Worm (Caenorhabditis elegans) whole organism, late embryonic: ENCODE measurements around the gene D1054.9.

ENCODE experiments used
- C08G9.2 ChIP-seq: sonication (generic microtip); optimal IDR thresholded peaks from 2 replicates; lab custom pipeline; 2016; ENCODE audit warnings: mild to moderate bottlenecking, missing genetic modification characterization, moderate library complexity, missing compliant biosample characterization
- C38D4.7 ChIP-seq: fragments of 200-800 bp; sonication (Bioruptor generic); optimal IDR thresholded peaks from 2 replicates; lab custom pipeline; 2018; ENCODE audit warnings: mild to moderate bottlenecking, missing genetic modification characterization, moderate library complexity, missing compliant biosample characterization
- F13H6.1 ChIP-seq: sonication (generic microtip); optimal IDR thresholded peaks from 2 replicates; lab custom pipeline; 2016; ENCODE audit warnings: missing genetic modification characterization, missing compliant biosample characterization
- K02D7.2 ChIP-seq: sonication (generic microtip); optimal IDR thresholded peaks from 2 replicates; lab custom pipeline; 2017; ENCODE audit warnings: mild to moderate bottlenecking, missing genetic modification characterization, missing compliant biosample characterization
- Y22D7AL.16 ChIP-seq: sonication (generic microtip); optimal IDR thresholded peaks from 2 replicates; lab custom pipeline; 2016; ENCODE audit warnings: missing genetic modification characterization, missing compliant biosample characterization
- ahr-1 ChIP-seq: sonication (generic microtip); optimal IDR thresholded peaks from 2 replicates; lab custom pipeline; 2016; ENCODE audit warnings: missing genetic modification characterization, missing compliant biosample characterization
- ceh-18 ChIP-seq: sonication (generic microtip); optimal IDR thresholded peaks from 2 replicates; lab custom pipeline; 2016; ENCODE audit warnings: missing genetic modification characterization, missing compliant biosample characterization
- ceh-19 ChIP-seq: fragments of 200-800 bp; sonication (Bioruptor generic); optimal IDR thresholded peaks from 2 replicates; lab custom pipeline; 2018; ENCODE audit warnings: mild to moderate bottlenecking, missing genetic modification characterization, missing compliant biosample characterization
- ceh-2 ChIP-seq: sonication (generic microtip); optimal IDR thresholded peaks from 2 replicates; lab custom pipeline; 2016; ENCODE audit warnings: missing genotype, missing genetic modification characterization, missing compliant biosample characterization
- ceh-22 ChIP-seq: sonication (generic microtip); optimal IDR thresholded peaks from 2 replicates; lab custom pipeline; 2017; ENCODE audit warnings: missing biosample characterization, missing genetic modification characterization
- ceh-30 ChIP-seq: fragments of 150-350 bp; optimal IDR thresholded peaks from 2 replicates; lab custom pipeline; 2014; ENCODE audit warnings: missing biosample characterization, missing genetic modification characterization
- ceh-31 ChIP-seq: sonication (generic microtip); optimal IDR thresholded peaks from 2 replicates; lab custom pipeline; 2016; ENCODE audit warnings: missing genetic modification characterization, missing compliant biosample characterization
- ceh-34 ChIP-seq: sonication (generic microtip); optimal IDR thresholded peaks from 2 replicates; lab custom pipeline; 2016; ENCODE audit warnings: mild to moderate bottlenecking, missing genetic modification characterization, missing compliant biosample characterization
- ceh-48 ChIP-seq: sonication (generic microtip); optimal IDR thresholded peaks from 2 replicates; lab custom pipeline; 2016; ENCODE audit warnings: missing genetic modification characterization, inconsistent platforms, missing compliant biosample characterization
- ceh-6 ChIP-seq: fragments of 200-800 bp; sonication (Bioruptor generic); optimal IDR thresholded peaks from 2 replicates; lab custom pipeline; 2018; ENCODE audit warnings: mild to moderate bottlenecking, missing genetic modification characterization, missing compliant biosample characterization
- ceh-9 ChIP-seq: sonication (generic microtip); optimal IDR thresholded peaks from 2 replicates; lab custom pipeline; 2016; ENCODE audit warnings: mild to moderate bottlenecking, missing genetic modification characterization, inconsistent platforms, missing compliant biosample characterization
- che-1 ChIP-seq: sonication (generic microtip); optimal IDR thresholded peaks from 2 replicates; lab custom pipeline; 2016; ENCODE audit warnings: mild to moderate bottlenecking, missing genetic modification characterization, missing compliant biosample characterization
- dmd-4 ChIP-seq: sonication (generic microtip); optimal IDR thresholded peaks from 2 replicates; lab custom pipeline; 2016; ENCODE audit warnings: borderline replicate concordance, missing genetic modification characterization, missing compliant biosample characterization
- elt-4 ChIP-seq: sonication (generic microtip); optimal IDR thresholded peaks from 2 replicates; lab custom pipeline; 2016; ENCODE audit warnings: missing genetic modification characterization, missing compliant biosample characterization
- ets-4 ChIP-seq: sonication (generic microtip); optimal IDR thresholded peaks from 2 replicates; lab custom pipeline; 2016; ENCODE audit warnings: missing genetic modification characterization, missing compliant biosample characterization
- eyg-1 ChIP-seq: sonication (generic microtip); optimal IDR thresholded peaks from 2 replicates; lab custom pipeline; 2016; ENCODE audit warnings: missing genotype, missing genetic modification characterization, missing compliant biosample characterization
- fkh-10 ChIP-seq: fragments of 150-350 bp; optimal IDR thresholded peaks from 2 replicates; lab custom pipeline; 2014; ENCODE audit warnings: missing biosample characterization, missing genetic modification reagents, missing genetic modification characterization
- fkh-6 ChIP-seq: sonication (generic microtip); optimal IDR thresholded peaks from 2 replicates; lab custom pipeline; 2016; ENCODE audit warnings: missing genetic modification characterization, missing compliant biosample characterization
- gmeb-2 ChIP-seq: sonication (generic microtip); optimal IDR thresholded peaks from 2 replicates; lab custom pipeline; 2016; ENCODE audit warnings: missing genetic modification characterization, inconsistent platforms, missing compliant biosample characterization
- hlh-13 ChIP-seq: fragments of 200-800 bp; sonication (Bioruptor generic); optimal IDR thresholded peaks from 2 replicates; lab custom pipeline; 2018; ENCODE audit warnings: mild to moderate bottlenecking, missing genetic modification characterization, missing compliant biosample characterization
- hlh-15 ChIP-seq: sonication (generic microtip); optimal IDR thresholded peaks from 2 replicates; lab custom pipeline; 2016; ENCODE audit warnings: missing genetic modification characterization, missing compliant biosample characterization
- hlh-30 ChIP-seq: sonication (generic microtip); optimal IDR thresholded peaks from 2 replicates; lab custom pipeline; 2017; ENCODE audit warnings: antibody characterized with exemption, missing genetic modification characterization, missing compliant biosample characterization; ENCODE audit not compliant: insufficient read depth
- hlh-6 ChIP-seq: sonication (generic microtip); optimal IDR thresholded peaks from 2 replicates; lab custom pipeline; 2016; ENCODE audit warnings: missing genotype, missing genetic modification characterization, missing compliant biosample characterization
- nhr-11 ChIP-seq: fragments of 150-350 bp; optimal IDR thresholded peaks from 2 replicates; lab custom pipeline; 2014; ENCODE audit warnings: missing biosample characterization, missing genetic modification characterization
- npax-4 ChIP-seq: sonication (generic microtip); optimal IDR thresholded peaks from 2 replicates; lab custom pipeline; 2016; ENCODE audit warnings: missing genetic modification characterization, missing compliant biosample characterization
- pag-3 ChIP-seq: sonication (generic microtip); optimal IDR thresholded peaks from 2 replicates; lab custom pipeline; 2016; ENCODE audit warnings: missing compliant biosample characterization, missing genetic modification characterization, borderline replicate concordance
- pat-9 ChIP-seq: fragments of 200-800 bp; sonication (Bioruptor generic); optimal IDR thresholded peaks from 2 replicates; lab custom pipeline; 2018; ENCODE audit warnings: mild to moderate bottlenecking, missing genetic modification characterization, moderate library complexity, missing compliant biosample characterization
- pax-1 ChIP-seq: fragments of 150-350 bp; optimal IDR thresholded peaks from 2 replicates; lab custom pipeline; 2014; ENCODE audit warnings: missing biosample characterization, missing genetic modification characterization
- pha-2 ChIP-seq: sonication (generic microtip); optimal IDR thresholded peaks from 2 replicates; lab custom pipeline; 2017; ENCODE audit warnings: mild to moderate bottlenecking, missing genetic modification characterization, missing compliant biosample characterization
- pqm-1 ChIP-seq: sonication (generic microtip); optimal IDR thresholded peaks from 2 replicates; lab custom pipeline; 2016; ENCODE audit warnings: missing genetic modification characterization, missing compliant biosample characterization
- pros-1 ChIP-seq: fragments of 150-350 bp; optimal IDR thresholded peaks from 2 replicates; lab custom pipeline; 2014; ENCODE audit warnings: missing biosample characterization, missing genetic modification reagents, missing genetic modification characterization
- rnt-1 ChIP-seq: sonication (generic microtip); optimal IDR thresholded peaks from 2 replicates; lab custom pipeline; 2016; ENCODE audit warnings: missing genetic modification characterization, missing compliant biosample characterization
- sox-2 ChIP-seq: fragments of 200-800 bp; sonication (Bioruptor generic); IDR thresholded peaks from 2 replicates; pipeline ENCODE4 v1.3.6; 2022; ENCODE audit warnings: missing genetic modification reagents, missing genetic modification characterization, missing compliant biosample characterization
- sox-4 ChIP-seq: sonication (generic microtip); optimal IDR thresholded peaks from 2 replicates; lab custom pipeline; 2017; ENCODE audit warnings: mild to moderate bottlenecking, missing genetic modification characterization, inconsistent platforms, missing compliant biosample characterization
- syd-9 ChIP-seq: sonication (generic microtip); optimal IDR thresholded peaks from 2 replicates; lab custom pipeline; 2016; ENCODE audit warnings: mild to moderate bottlenecking, missing genetic modification characterization, moderate library complexity, missing compliant biosample characterization
- tbx-2 ChIP-seq: sonication (generic microtip); optimal IDR thresholded peaks from 2 replicates; lab custom pipeline; 2016; ENCODE audit warnings: missing genetic modification characterization, missing compliant biosample characterization
- ttx-3 ChIP-seq: sonication (generic microtip); optimal IDR thresholded peaks from 2 replicates; lab custom pipeline; 2016; ENCODE audit warnings: missing genetic modification reagents, missing genetic modification characterization, missing compliant biosample characterization
- unc-3 ChIP-seq, 2 experiments: fragments of 200-800 bp in 1 of 2; sonication (Bioruptor generic) in 1 of 2; sonication (generic microtip) in 1 of 2; conservative IDR thresholded peaks in 1 of 2; optimal IDR thresholded peaks in 1 of 2; 2 replicates each; pipeline versions ENCODE4 v1.3.6 to Lab custom; 2016 to 2022; ENCODE audit warnings: missing compliant biosample characterization in 2 of 2, missing genetic modification characterization in 2 of 2, missing genetic modification reagents in 1 of 2
- unc-42 ChIP-seq: sonication (generic microtip); optimal IDR thresholded peaks from 2 replicates; lab custom pipeline; 2016; ENCODE audit warnings: missing genotype, missing genetic modification characterization, missing compliant biosample characterization
- unc-55 ChIP-seq: sonication (generic microtip); optimal IDR thresholded peaks from 2 replicates; lab custom pipeline; 2017; ENCODE audit warnings: missing biosample characterization, missing genetic modification reagents, missing genetic modification characterization
- unc-86 ChIP-seq: sonication (generic microtip); optimal IDR thresholded peaks from 2 replicates; lab custom pipeline; 2016; ENCODE audit warnings: missing genetic modification characterization, missing compliant biosample characterization

Gene D1054.9

ce11 chrV:10813425-10814156, 22.7 kb upstream of the D1054.9 start, which contains the start of the genes C29A12.1 and lig-1:
C29A12.1 (minus strand) TSS chrV:10813487.
lig-1 (plus strand) TSS chrV:10814106.
- no peak for TF ChIP-seq ceh-22 (tag; lab: Kevin White, UChicago)
- peak; percentile 16 for TF ChIP-seq ceh-31 (tag; lab: Kevin White, UChicago)

- TF ChIP-seq npax-4 (no peak), ttx-3 (tag; lab: Kevin White, UChicago) (no peak), ceh-19 (GFP tag; lab: Kevin White, UChicago) (no peak), pha-2 (tag; lab: Kevin White, UChicago) (no peak)
Measured at ce11 chrV:10811763-10812162, 20.9 kb upstream of the D1054.9 start, which contains the start of gene C29A12.22. C29A12.22 (plus strand) TSS chrV:10812063.

- peak; percentile 17 for TF ChIP-seq pros-1 (tag; lab: Kevin White, UChicago)
- TF ChIP-seq rnt-1: peak; percentile 90
- peak; percentile 71 for TF ChIP-seq unc-42
- peak; percentile 22 for TF ChIP-seq fkh-10 (GFP tag; lab: Kevin White, UChicago)
- TF ChIP-seq Y22D7AL.16 (tag; lab: Kevin White, UChicago): peak; percentile 63
- peak; percentile 60 for TF ChIP-seq ets-4 (tag; lab: Kevin White, UChicago)
- peak; percentile 67 for TF ChIP-seq hlh-15 (tag; lab: Kevin White, UChicago)
- TF ChIP-seq hlh-6 (tag; lab: Kevin White, UChicago): peak; percentile 91
- peak; percentile 76 for TF ChIP-seq eyg-1 (tag; lab: Kevin White, UChicago)
- TF ChIP-seq C38D4.7 (GFP tag; lab: Kevin White, UChicago): peak; percentile 74
- TF ChIP-seq ceh-6: peak; percentile 82
- peak; percentile 85 for TF ChIP-seq unc-86 (tag; lab: Kevin White, UChicago)
- TF ChIP-seq pqm-1 (tag; lab: Kevin White, UChicago): peak; percentile 46
- peak; percentile 75 for TF ChIP-seq dmd-4 (tag; lab: Kevin White, UChicago)
- no peak for TF ChIP-seq elt-4
- peak; percentile 86 for TF ChIP-seq unc-3 (GFP tag; conservative IDR thresholded peaks at IDR 0.05; lab: Robert Waterston, UW)
- TF ChIP-seq unc-3 (tag; optimal IDR thresholded peaks at IDR 0.05; lab: Kevin White, UChicago): peak; percentile 86
- TF ChIP-seq sox-4 (tag; lab: Kevin White, UChicago): peak; percentile 85
- peak; percentile 71 for TF ChIP-seq ceh-22 (tag; lab: Kevin White, UChicago)
- TF ChIP-seq ceh-18 (tag; lab: Kevin White, UChicago): peak; percentile 86
- peak; percentile 71 for TF ChIP-seq gmeb-2 (tag; lab: Kevin White, UChicago)
- peak; percentile 49 for TF ChIP-seq pax-1 (tag; lab: Kevin White, UChicago)
- peak; percentile 60 for TF ChIP-seq pag-3 (tag; lab: Kevin White, UChicago)
- peak; percentile 93 for TF ChIP-seq ceh-31 (tag; lab: Kevin White, UChicago)
- TF ChIP-seq tbx-2 (tag; lab: Kevin White, UChicago): peak; percentile 92
- TF ChIP-seq hlh-13 (GFP tag; lab: Kevin White, UChicago): no peak
- peak; percentile 58 for TF ChIP-seq ceh-48 (tag; lab: Kevin White, UChicago)
- no peak for TF ChIP-seq nhr-11
- peak; percentile 71 for TF ChIP-seq fkh-6 (tag; lab: Kevin White, UChicago)
- no peak for TF ChIP-seq ceh-9
- TF ChIP-seq che-1 (tag; lab: Kevin White, UChicago): peak; percentile 76
- TF ChIP-seq F13H6.1 (tag; lab: Kevin White, UChicago): peak; percentile 77
- TF ChIP-seq ceh-30 (tag; lab: Kevin White, UChicago): no peak
- TF ChIP-seq sox-2 (GFP tag; lab: Robert Waterston, UW): peak; percentile 91
- peak; percentile 11 for TF ChIP-seq unc-55 (GFP tag; lab: Kevin White, UChicago)
- TF ChIP-seq K02D7.2 (tag; lab: Kevin White, UChicago): peak; percentile 67
- peak; percentile 83 for TF ChIP-seq pat-9 (tag; lab: Kevin White, UChicago)
- peak; percentile 94 for TF ChIP-seq ceh-34
- TF ChIP-seq hlh-30 (tag; lab: Kevin White, UChicago): peak; percentile 70
- peak; percentile 73 for TF ChIP-seq ahr-1 (tag; lab: Kevin White, UChicago)
- TF ChIP-seq ceh-2 (tag; lab: Kevin White, UChicago): peak; percentile 88
- peak; percentile 79 for TF ChIP-seq C08G9.2 (tag; lab: Kevin White, UChicago)
- TF ChIP-seq ttx-3 (tag; lab: Kevin White, UChicago): peak; percentile 83
- peak; percentile 79 for TF ChIP-seq syd-9 (tag; lab: Kevin White, UChicago)
Measured at ce11 chrV:10807862-10808327, 17.0 kb upstream of the D1054.9 start, which contains the start of gene plrg-1. plrg-1 (minus strand) TSS chrV:10807912.
